Comparison of ENCODE assay signal across 1 fruit fly cellular context in the genomic region with DNA sequence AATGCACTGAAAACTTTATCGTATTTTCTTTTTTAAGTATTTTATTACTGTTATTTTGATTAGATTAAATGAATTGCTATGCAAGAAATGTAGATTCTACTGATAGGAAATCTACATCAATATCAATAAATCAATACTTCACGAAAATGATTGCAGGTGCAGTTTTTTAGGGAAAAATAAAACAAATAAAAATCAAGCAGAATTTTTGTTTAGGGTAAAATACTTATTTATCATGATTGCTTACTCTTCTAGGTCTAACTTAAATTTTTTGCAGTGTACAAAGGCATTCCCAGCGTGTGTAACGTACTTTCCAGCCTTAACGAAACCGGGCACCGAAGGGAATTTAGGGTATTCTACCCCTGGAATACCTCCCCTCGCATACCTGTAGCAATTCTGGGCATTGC.
A peak's percentile ranks its signal among the peaks of the same experiment; 100 is the strongest.
TF ChIP-seq lines count a peak whose summit lies in the region.

No protein-coding gene starts in this region.

TF ChIP-seq in whole organism, embryonic, 481 proteins besides CTCF, POLR2A, EP300 and RAD21 (continued from another document):
- TF ChIP-seq dpn (GFP tag; optimal IDR thresholded peaks at IDR 0.05; lab: Kevin White, UChicago) (peak; percentile 48 to 56), CG4854 (GFP tag; optimal IDR thresholded peaks at IDR 0.05; lab: Kevin White, UChicago) (peak; percentile 41), CG13123 (GFP tag; optimal IDR thresholded peaks at IDR 0.05; lab: Kevin White, UChicago) (peak; percentile 19), kay (GFP tag; optimal IDR thresholded peaks at IDR 0.05; lab: Kevin White, UChicago) (peak; percentile 53), stwl (tag; optimal IDR thresholded peaks at IDR 0.05; lab: Kevin White, UChicago) (peak; percentile 61), ato (GFP tag; IDR thresholded peaks at IDR 0.05; lab: Robert Waterston, UW; ENCODE audit: partially characterized antibody) (no peak), ems (GFP tag; optimal IDR thresholded peaks at IDR 0.05; lab: Kevin White, UChicago) (no peak), disco-r (GFP tag; optimal IDR thresholded peaks at IDR 0.05; lab: Kevin White, UChicago) (peak; percentile 51), CG1832 (GFP tag; optimal IDR thresholded peaks at IDR 0.05; lab: Kevin White, UChicago) (no peak), Aef1 (GFP tag; IDR thresholded peaks at IDR 0.05; lab: Robert Waterston, UW) (no peak), CG9609 (GFP tag; optimal IDR thresholded peaks at IDR 0.05; lab: Kevin White, UChicago) (peak; percentile 63), odd (GFP tag; optimal IDR thresholded peaks at IDR 0.05; lab: Kevin White, UChicago) (peak; percentile 41), Awh (GFP tag; IDR thresholded peaks at IDR 0.05; lab: Robert Waterston, UW) (peak; percentile 40; the same call in 1 of the 2 replicates), CG32767 (GFP tag; IDR thresholded peaks at IDR 0.05; lab: Robert Waterston, UW) (0 out of 2 replicates have a peak, but pooled peaks have one; percentile 34), p53 (GFP tag; optimal IDR thresholded peaks at IDR 0.05; lab: Kevin White, UChicago) (no peak), CG17385 (GFP tag; optimal IDR thresholded peaks at IDR 0.05; lab: Kevin White, UChicago) (peak; percentile 41), CG12744 (GFP tag; optimal IDR thresholded peaks at IDR 0.05; lab: Kevin White, UChicago) (peak; percentile 31), bowl (GFP tag; IDR thresholded peaks at IDR 0.05; lab: Robert Waterston, UW) (no peak), CG43689 (GFP tag; IDR thresholded peaks at IDR 0.05; lab: Robert Waterston, UW) (no peak), Atf3 (GFP tag; optimal IDR thresholded peaks at IDR 0.05; lab: Kevin White, UChicago) (peak; percentile 60)
TF ChIP-seq in whole organism, embryonic: peak in this region for 253.
